Fruit fly (Drosophila melanogaster) whole organism: ENCODE measurements around the gene Eaat1.

Experiments used
- Dll ChIP-seq: fragments of >200 bp; optimal IDR thresholded peaks from 2 replicates; lab custom pipeline; 2017
- EcR ChIP-seq, 2 experiments: fragments of >200 bp; optimal IDR thresholded peaks; 2 replicates each; lab custom pipeline; 2017; ENCODE audit warnings: missing biosample characterization in 2 of 2, missing genetic modification characterization in 2 of 2, missing genetic modification reagents in 2 of 2
- psq ChIP-seq: fragments of >200 bp; optimal IDR thresholded peaks from 2 replicates; lab custom pipeline; 2017

dm6 chr2L:9330628-9331027 lies 2.7 kb upstream of the Eaat1 start, which contains the start of gene Cks30A:
- TF ChIP-seq Dll (lab: Kevin White, UChicago) (no peak), psq (lab: Kevin White, UChicago) (no peak), EcR (GFP tag; optimal IDR thresholded peaks at IDR 0.05; lab: Kevin White, UChicago) (no peak)
